Worm (Caenorhabditis elegans) whole organism, mixed stage, embryonic: ENCODE measurements around the gene F07F6.4.

Source experiments
- blmp-1 ChIP-seq: fragments of 150-350 bp; optimal IDR thresholded peaks from 2 replicates; lab custom pipeline; 2014; ENCODE audit warnings: missing biosample characterization, missing genetic modification characterization
- ces-1 ChIP-seq: fragments of 150-350 bp; optimal IDR thresholded peaks from 2 replicates; lab custom pipeline; 2014; ENCODE audit warnings: missing biosample characterization, missing genetic modification reagents, missing genetic modification characterization
- elt-1 ChIP-seq: sonication (generic microtip); optimal IDR thresholded peaks from 2 replicates; lab custom pipeline; 2017; ENCODE audit warnings: missing genetic modification characterization, mild to moderate bottlenecking, missing compliant biosample characterization, antibody characterized with exemption, moderate library complexity, borderline replicate concordance; ENCODE audit not compliant: insufficient read depth
- flh-1 ChIP-seq: fragments of 200-800 bp; sonication (Bioruptor generic); optimal IDR thresholded peaks from 2 replicates; lab custom pipeline; 2018; ENCODE audit warnings: mild to moderate bottlenecking, missing genetic modification characterization, moderate library complexity, missing compliant biosample characterization
- mep-1 ChIP-seq: fragments of 150-350 bp; optimal IDR thresholded peaks from 2 replicates; lab custom pipeline; 2017; ENCODE audit warnings: missing biosample characterization, missing genetic modification reagents, missing genetic modification characterization, inconsistent platforms
- mls-2 ChIP-seq: sonication (generic microtip); optimal IDR thresholded peaks from 2 replicates; lab custom pipeline; 2016; ENCODE audit warnings: mild to moderate bottlenecking, missing genetic modification characterization, moderate library complexity, missing compliant biosample characterization
- nhr-237 ChIP-seq: fragments of 150-350 bp; optimal IDR thresholded peaks from 2 replicates; lab custom pipeline; 2014; ENCODE audit warnings: missing biosample characterization, missing genetic modification characterization
- nhr-28 ChIP-seq: fragments of 150-350 bp; optimal IDR thresholded peaks from 2 replicates; lab custom pipeline; 2014; ENCODE audit warnings: missing biosample characterization, missing genetic modification characterization
- nhr-76 ChIP-seq: sonication (generic microtip); optimal IDR thresholded peaks from 2 replicates; lab custom pipeline; 2017; ENCODE audit warnings: missing biosample characterization, missing genetic modification characterization
- pha-4 ChIP-seq: fragments of 150-350 bp; optimal IDR thresholded peaks from 2 replicates; lab custom pipeline; 2018; ENCODE audit warnings: missing biosample characterization, missing genetic modification reagents, missing genetic modification characterization
- sem-2 ChIP-seq: fragments of 200-800 bp; sonication (Bioruptor generic); optimal IDR thresholded peaks from 2 replicates; lab custom pipeline; 2018; ENCODE audit warnings: mild to moderate bottlenecking, missing genetic modification characterization, missing compliant biosample characterization
- snpc-4 ChIP-seq: fragments of 150-350 bp; optimal IDR thresholded peaks from 2 replicates; lab custom pipeline; 2014; ENCODE audit warnings: missing biosample characterization, missing genetic modification characterization
- unc-39 ChIP-seq: fragments of 150-350 bp; optimal IDR thresholded peaks from 2 replicates; lab custom pipeline; 2014; ENCODE audit warnings: missing biosample characterization, missing genetic modification characterization
- unc-62 ChIP-seq: fragments of 150-350 bp; optimal IDR thresholded peaks from 2 replicates; lab custom pipeline; 2014; ENCODE audit warnings: missing biosample characterization, missing genetic modification reagents, missing genetic modification characterization

DNA sequence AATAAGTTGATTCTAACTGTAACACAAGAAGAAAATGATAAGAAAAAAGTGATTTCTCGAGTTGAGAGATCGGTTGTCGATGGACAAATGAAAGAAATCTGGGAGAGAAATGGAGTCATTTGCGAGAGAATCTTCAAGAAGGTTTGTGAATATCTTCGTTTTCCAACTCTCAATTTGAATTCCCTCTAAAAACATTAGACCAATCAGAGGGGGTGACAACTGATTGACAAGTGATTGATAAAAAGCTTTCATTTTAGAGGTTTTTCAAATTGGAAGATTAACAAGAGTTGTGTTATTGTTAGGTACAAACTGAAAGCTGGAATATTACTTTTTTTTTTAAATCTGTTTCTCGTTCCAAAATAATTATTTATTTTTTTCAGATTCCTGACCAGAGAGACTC is 11.5 kb downstream of the F07F6.4 start:
- TF ChIP-seq pha-4 (tag; lab: Kevin White, UChicago) (no peak), snpc-4 (tag; lab: Kevin White, UChicago) (no peak), nhr-76 (tag; lab: Kevin White, UChicago) (no peak), elt-1 (tag; lab: Kevin White, UChicago) (no peak), unc-39 (tag; lab: Kevin White, UChicago) (no peak), ces-1 (no peak), blmp-1 (tag; lab: Kevin White, UChicago) (no peak), nhr-237 (no peak), flh-1 (GFP tag; lab: Kevin White, UChicago) (no peak), mep-1 (tag; lab: Kevin White, UChicago) (no peak), mls-2 (no peak), unc-62 (peak; percentile 94), sem-2 (GFP tag; lab: Kevin White, UChicago) (no peak), nhr-28 (tag; lab: Kevin White, UChicago) (no peak)
